Worm (Caenorhabditis elegans): Measurements from ENCODE around the gene nhr-257.

nhr-257 gene

DNA sequence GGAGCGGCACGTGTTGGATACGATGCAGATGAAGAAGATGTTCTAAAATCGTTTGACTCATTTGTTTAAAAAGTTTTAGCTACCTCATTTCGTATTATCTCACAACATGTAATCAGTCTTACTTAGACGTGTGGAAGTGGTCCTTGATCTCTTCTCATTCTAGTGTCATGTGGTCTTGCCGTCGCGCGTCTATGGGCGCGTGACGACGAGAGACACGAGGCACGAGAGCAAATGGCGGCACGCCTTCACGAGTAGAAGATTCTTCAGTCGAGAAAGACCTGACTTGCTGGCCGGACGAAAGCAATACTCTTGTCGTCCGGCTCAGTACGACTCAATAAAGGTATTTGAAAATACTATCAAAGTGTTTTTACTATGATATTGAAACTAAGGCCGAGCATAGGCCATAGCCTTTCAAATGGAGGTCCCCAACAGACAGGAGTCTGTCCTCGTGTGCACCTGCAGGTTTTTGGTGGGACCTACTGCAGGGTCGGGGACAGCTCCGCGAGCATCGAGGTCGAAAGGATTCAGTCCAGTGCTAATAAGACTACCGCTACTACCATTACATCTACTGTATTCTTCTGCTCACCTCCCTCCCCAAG, 36.4 kb upstream of the nhr-257 start, which contains the start of gene fbxa-24:
TSS of gene fbxa-24 (plus strand) at position 276 of the 599 bp plus-strand sequence.
- TF ChIP-seq nhr-129 (tag; optimal IDR thresholded peaks at IDR 0.05) (peak; percentile 5), lsy-2 (tag; optimal IDR thresholded peaks at IDR 0.05) (peak in 1 of 2 experiments; percentile 42)

DNA sequence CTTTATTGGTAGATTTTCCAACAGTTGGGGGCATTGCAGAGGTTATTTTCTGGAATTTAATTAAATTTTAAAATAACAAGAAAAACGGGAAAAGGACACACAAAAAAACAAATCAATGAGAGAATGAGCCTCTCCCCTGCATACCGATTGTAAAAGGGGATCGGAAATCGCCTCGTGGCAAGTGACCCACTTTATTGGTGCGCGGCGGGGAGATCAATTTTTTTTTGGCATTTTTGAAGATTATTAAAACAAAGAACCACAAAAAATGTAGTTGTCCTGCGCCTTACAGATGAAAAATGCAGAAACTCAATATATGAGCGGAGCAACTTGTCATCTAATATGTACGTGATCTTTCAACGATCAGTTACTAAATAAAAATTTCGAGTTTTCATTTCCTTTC, 31.5 kb upstream of the nhr-257 start, which contains the start of gene F54D10.7:
TSS of gene F54D10.7 (minus strand) at position 49 of the 400 bp plus-strand sequence.
- TF ChIP-seq nhr-129 (tag; optimal IDR thresholded peaks at IDR 0.05) (no peak), unc-62 (GFP tag; optimal IDR thresholded peaks at IDR 0.05) (no peak), C34F6.9 (tag; optimal IDR thresholded peaks at IDR 0.05) (no peak), fos-1 (tag; optimal IDR thresholded peaks at IDR 0.05) (no peak), unc-55 (GFP tag; optimal IDR thresholded peaks at IDR 0.05) (no peak), zag-1 (tag; optimal IDR thresholded peaks at IDR 0.05) (no peak), nhr-77 (tag; optimal IDR thresholded peaks at IDR 0.05) (no peak), nhr-23 (tag; optimal IDR thresholded peaks at IDR 0.05) (no peak), crh-2 (tag; optimal IDR thresholded peaks at IDR 0.05) (no peak), alr-1 (tag; optimal IDR thresholded peaks at IDR 0.05) (no peak), unc-39 (tag; optimal IDR thresholded peaks at IDR 0.05) (no peak), nhr-25 (tag; optimal IDR thresholded peaks at IDR 0.05) (no peak), sma-3 (GFP tag; optimal IDR thresholded peaks at IDR 0.05) (no peak), nhr-10 (tag; optimal IDR thresholded peaks at IDR 0.05) (no peak), ceh-82 (tag; optimal IDR thresholded peaks at IDR 0.05) (no peak), egl-27 (tag; optimal IDR thresholded peaks at IDR 0.05) (no peak), peb-1 (tag; optimal IDR thresholded peaks at IDR 0.05) (no peak), mab-5 (tag; optimal IDR thresholded peaks at IDR 0.05) (no peak)

DNA sequence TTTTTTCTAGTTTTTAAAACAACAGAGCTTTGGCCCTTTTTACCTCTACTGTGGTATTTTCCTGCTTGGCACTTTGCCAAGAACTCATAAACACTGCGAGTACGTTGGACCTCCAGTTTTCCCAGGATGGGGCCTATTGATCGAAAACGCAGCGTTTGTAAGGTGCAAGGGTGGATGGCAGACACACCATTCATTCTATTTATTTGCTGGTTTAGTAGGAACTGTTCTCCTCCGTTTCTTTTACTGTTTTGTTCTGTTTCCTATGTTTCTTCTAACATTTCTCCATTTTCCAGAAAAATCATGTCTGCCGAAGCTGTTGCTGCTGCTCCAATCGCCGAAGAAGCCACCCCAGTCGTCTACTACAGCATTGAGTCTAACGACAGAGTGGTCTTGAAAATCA, 28.9 kb upstream of the nhr-257 start, which contains the start of gene skr-15:
TSS of gene skr-15 (plus strand) at position 301 of the 400 bp plus-strand sequence.
- no peak for TF ChIP-seq ama-1 (optimal IDR thresholded peaks at IDR 0.05)
- TF ChIP-seq lin-39 (tag; optimal IDR thresholded peaks at IDR 0.05): no peak
- TF ChIP-seq skn-1 (tag; optimal IDR thresholded peaks at IDR 0.05): no peak
- TF ChIP-seq nhr-12 (tag; optimal IDR thresholded peaks at IDR 0.05): no peak
- TF ChIP-seq dmd-4 (tag; optimal IDR thresholded peaks at IDR 0.05): no peak
- TF ChIP-seq nhr-23 (tag; optimal IDR thresholded peaks at IDR 0.05): no peak
- TF ChIP-seq nhr-6 (tag; optimal IDR thresholded peaks at IDR 0.05): no peak
- TF ChIP-seq ztf-1 (GFP tag; conservative IDR thresholded peaks at IDR 0.05): no peak

DNA sequence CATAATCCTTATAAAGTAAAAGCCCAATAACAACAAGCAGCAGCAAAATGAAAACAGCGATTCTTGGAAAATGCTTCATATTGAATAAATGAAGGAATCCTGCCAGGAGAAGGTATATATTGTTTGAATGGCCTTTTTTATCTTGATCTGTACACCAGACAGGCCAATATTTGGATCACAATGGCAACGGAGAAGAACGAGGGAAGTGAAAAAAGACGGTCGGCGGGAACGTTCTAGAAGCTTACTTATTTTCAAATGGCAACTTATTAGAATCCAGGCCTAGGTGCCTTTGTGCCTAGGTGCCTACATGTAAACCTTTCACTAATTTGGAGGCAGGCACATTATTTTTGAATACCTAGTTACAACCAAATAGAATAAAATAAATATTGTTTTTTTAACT, 25.0 kb upstream of the nhr-257 start, which contains the start of gene F54D10.8:
TSS of gene F54D10.8 (minus strand) at position 101 of the 400 bp plus-strand sequence.
- TF ChIP-seq R02D3.7 (tag; optimal IDR thresholded peaks at IDR 0.05) (no peak), ZK546.5 (tag; optimal IDR thresholded peaks at IDR 0.05) (no peak), nhr-12 (tag; optimal IDR thresholded peaks at IDR 0.05) (no peak), ceh-16 (tag; optimal IDR thresholded peaks at IDR 0.05) (no peak), peb-1 (tag; optimal IDR thresholded peaks at IDR 0.05) (no peak)

- no peak for TF ChIP-seq egl-27 (tag; optimal IDR thresholded peaks at IDR 0.05)
- no peak for TF ChIP-seq aly-2 (tag; optimal IDR thresholded peaks at IDR 0.05)
- no peak for TF ChIP-seq nhr-23 (tag; optimal IDR thresholded peaks at IDR 0.05)
- TF ChIP-seq C34F6.9 (tag; optimal IDR thresholded peaks at IDR 0.05): no peak
- no peak for TF ChIP-seq nhr-237 (tag; optimal IDR thresholded peaks at IDR 0.05)
- TF ChIP-seq unc-62 (GFP tag; optimal IDR thresholded peaks at IDR 0.05): no peak
- no peak for TF ChIP-seq ceh-82 (tag; optimal IDR thresholded peaks at IDR 0.05)
Observed at ce11 chrII:3829623-3830022, 23.1 kb upstream of the nhr-257 start.

DNA sequence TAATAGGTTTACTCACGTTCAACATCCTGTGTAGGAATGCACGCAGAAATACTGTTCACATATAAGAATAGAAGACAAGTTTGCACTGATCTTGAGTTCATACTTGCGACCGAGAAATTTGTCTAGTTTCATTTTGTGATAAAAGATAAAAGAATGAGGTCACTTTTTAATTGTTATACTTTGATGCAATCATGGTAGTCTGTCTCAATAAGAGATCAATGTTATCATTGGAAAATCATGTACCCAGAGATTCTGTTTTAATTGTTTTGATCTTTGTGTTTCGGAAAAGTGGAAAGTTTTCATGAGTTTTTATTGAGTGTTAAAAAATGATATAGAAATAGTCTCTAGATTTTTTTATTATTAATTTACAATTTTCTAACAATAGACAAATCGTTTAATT, 20.4 kb upstream of the nhr-257 start, which contains the start of gene F54D10.9:
TSS of gene F54D10.9 (minus strand) at position 101 of the 400 bp plus-strand sequence.
- TF ChIP-seq aly-2 (tag; optimal IDR thresholded peaks at IDR 0.05) (no peak), gmeb-1 (tag; optimal IDR thresholded peaks at IDR 0.05) (no peak), Y55F3AM.14 (GFP tag; optimal IDR thresholded peaks at IDR 0.05) (no peak), blmp-1 (tag; optimal IDR thresholded peaks at IDR 0.05; ENCODE audit: insufficient read depth) (no peak), nhr-21 (tag; optimal IDR thresholded peaks at IDR 0.05) (no peak), unc-39 (tag; optimal IDR thresholded peaks at IDR 0.05) (no peak), lin-13 (GFP tag; optimal IDR thresholded peaks at IDR 0.05) (no peak)

Measured in whole organism, L2 larva.